Fruit fly (Drosophila melanogaster): ENCODE data around the gene DopEcR.

DNA sequence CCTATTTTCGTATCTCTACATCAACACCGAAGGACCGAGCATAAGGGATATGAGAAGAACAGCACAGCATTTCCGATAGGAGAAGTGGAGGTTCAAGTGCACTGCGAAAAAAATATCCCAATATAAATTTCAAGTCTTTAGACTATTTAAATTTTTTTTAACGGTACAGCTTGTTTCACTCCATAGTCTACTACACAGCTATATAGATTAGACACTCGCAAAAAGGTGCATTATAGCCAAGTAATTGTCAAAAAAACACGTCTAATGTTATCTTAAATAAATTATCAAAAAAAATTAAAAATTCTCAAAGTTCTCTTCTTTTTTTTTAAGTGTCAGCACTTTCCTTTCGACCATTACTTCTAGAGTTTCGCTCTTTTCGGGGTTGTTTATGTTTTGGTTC, 1.3 kb downstream of the DopEcR start:
- TF ChIP-seq psq (optimal IDR thresholded peaks at IDR 0.05) (no peak), usp (GFP tag; optimal IDR thresholded peaks at IDR 0.05) (no peak), pan (optimal IDR thresholded peaks at IDR 0.05) (no peak), EcR (GFP tag; optimal IDR thresholded peaks at IDR 0.05) (no peak), Dll (optimal IDR thresholded peaks at IDR 0.05) (no peak)
